Worm (Caenorhabditis elegans) whole organism, L4 larva: ENCODE data around the gene snt-1.
A peak's percentile ranks its signal among the peaks of the same experiment; 100 is the strongest.

Experiments
- D1046.2 ChIP-seq: fragments of 200-800 bp; sonication (Bioruptor generic); IDR thresholded peaks from 2 replicates; pipeline ENCODE4 v1.3.6; 2022; ENCODE audit warnings: missing genetic modification characterization, missing compliant biosample characterization
- R02D3.7 ChIP-seq: fragments of 150-350 bp; sonication (generic microtip); optimal IDR thresholded peaks from 3 replicates; lab custom pipeline; 2014; ENCODE audit warnings: missing biosample characterization, missing genetic modification characterization
- Y5F2A.4 ChIP-seq: fragments of 200-800 bp; sonication (Bioruptor generic); optimal IDR thresholded peaks from 2 replicates; lab custom pipeline; 2018; ENCODE audit warnings: mild to moderate bottlenecking, missing genetic modification characterization, missing compliant biosample characterization
- aly-2 ChIP-seq: sonication (generic microtip); optimal IDR thresholded peaks from 2 replicates; lab custom pipeline; 2018; ENCODE audit warnings: missing biosample characterization, missing genetic modification characterization
- ceh-20 ChIP-seq: fragments of 200-800 bp; sonication (Bioruptor generic); IDR thresholded peaks from 2 replicates; pipeline ENCODE4 v1.3.6; 2022; ENCODE audit warnings: missing genetic modification reagents, missing genetic modification characterization, missing compliant biosample characterization
- dmd-6 ChIP-seq: fragments of 200-800 bp; sonication (Bioruptor generic); IDR thresholded peaks from 2 replicates; pipeline ENCODE4 v1.3.6; 2022; ENCODE audit warnings: missing genetic modification reagents, missing genetic modification characterization, missing compliant biosample characterization
- dve-1 ChIP-seq: sonication (generic microtip); optimal IDR thresholded peaks from 2 replicates; lab custom pipeline; 2017; ENCODE audit warnings: antibody characterized with exemption, mild to moderate bottlenecking, missing genetic modification characterization, missing compliant biosample characterization; ENCODE audit not compliant: insufficient read depth
- gei-8 ChIP-seq: fragments of 200-800 bp; sonication (Bioruptor generic); optimal IDR thresholded peaks from 2 replicates; lab custom pipeline; 2018; ENCODE audit warnings: mild to moderate bottlenecking, missing genetic modification characterization, missing compliant biosample characterization
- lim-7 ChIP-seq: fragments of 200-800 bp; sonication (Bioruptor generic); IDR thresholded peaks from 2 replicates; pipeline ENCODE4 v1.3.6; 2022; ENCODE audit warnings: missing genetic modification characterization, missing compliant biosample characterization
- lin-29 ChIP-seq: fragments of 200-800 bp; sonication (Bioruptor generic); IDR thresholded peaks from 2 replicates; pipeline ENCODE4 v1.3.6; 2022; ENCODE audit warnings: missing genetic modification reagents, missing genetic modification characterization, missing compliant biosample characterization
- lir-3 ChIP-seq: sonication (generic microtip); optimal IDR thresholded peaks from 2 replicates; lab custom pipeline; 2016; ENCODE audit warnings: mild to moderate bottlenecking, missing genetic modification characterization, missing compliant biosample characterization
- nhr-77 ChIP-seq: fragments of 150-350 bp; optimal IDR thresholded peaks from 2 replicates; lab custom pipeline; 2014; ENCODE audit warnings: missing biosample characterization, missing genetic modification characterization
- tra-1 ChIP-seq: fragments of 200-800 bp; sonication (Bioruptor generic); IDR thresholded peaks from 2 replicates; pipeline ENCODE4 v1.3.6; 2022; ENCODE audit warnings: missing genetic modification reagents, missing genetic modification characterization, missing compliant biosample characterization
- unc-39 ChIP-seq: sonication (generic microtip); optimal IDR thresholded peaks from 2 replicates; lab custom pipeline; 2017; ENCODE audit warnings: missing biosample characterization, missing genetic modification characterization

- TF ChIP-seq gei-8 (GFP tag; lab: Kevin White, UChicago) (peak; percentile 13), lin-29 (GFP tag; lab: Robert Waterston, UW) (no peak), ceh-20 (GFP tag; lab: Robert Waterston, UW) (peak; percentile 60; the same call in 1 of the 2 replicates), aly-2 (no peak), unc-39 (tag; lab: Kevin White, UChicago) (no peak), nhr-77 (tag; lab: Kevin White, UChicago) (no peak), R02D3.7 (no peak), lir-3 (tag; lab: Kevin White, UChicago) (no peak), dve-1 (peak; percentile 71), Y5F2A.4 (GFP tag; lab: Kevin White, UChicago) (no peak), D1046.2 (GFP tag; lab: Robert Waterston, UW) (no peak), dmd-6 (GFP tag; lab: Robert Waterston, UW) (peak; percentile 80), lim-7 (no peak), tra-1 (GFP tag; lab: Robert Waterston, UW) (peak; percentile 94)
These were observed 11.6 kb downstream of the snt-1 start for ce11 chrII:6822347-6822746.
